In genomic region chr2L:5376442-5376841, dm6 we compare ENCODE assay signal across 3 fruit fly cellular contexts.
TF ChIP-seq lines count a peak whose summit lies in the region.

No protein-coding gene starts in this region.

- TF ChIP-seq CTCF in whole organism, embryonic (GFP tag; optimal IDR thresholded peaks at IDR 0.05; lab: Kevin White, UChicago): no peak

TF ChIP-seq in whole organism, 6 proteins besides CTCF, POLR2A, EP300 and RAD21:
- TF ChIP-seq EcR (GFP tag; optimal IDR thresholded peaks at IDR 0.05; lab: Kevin White, UChicago) (no peak), usp (GFP tag; optimal IDR thresholded peaks at IDR 0.05; lab: Kevin White, UChicago) (no peak), psq (optimal IDR thresholded peaks at IDR 0.05; lab: Kevin White, UChicago) (no peak), Dll (optimal IDR thresholded peaks at IDR 0.05; lab: Kevin White, UChicago) (peak; percentile 22)

TF ChIP-seq in whole organism, embryonic, 481 proteins besides CTCF, POLR2A, EP300 and RAD21 (continues in another document):
- TF ChIP-seq z (GFP tag; IDR thresholded peaks at IDR 0.05; lab: Robert Waterston, UW) (peak; percentile 83), CG6813 (GFP tag; optimal IDR thresholded peaks at IDR 0.05; lab: Kevin White, UChicago) (no peak), Side (GFP tag; optimal IDR thresholded peaks at IDR 0.05; lab: Kevin White, UChicago) (no peak), CG6689 (GFP tag; IDR thresholded peaks at IDR 0.05; lab: Robert Waterston, UW) (no peak), lmd (GFP tag; IDR thresholded peaks at IDR 0.05; lab: Robert Waterston, UW) (no peak), crp (GFP tag; optimal IDR thresholded peaks at IDR 0.05; lab: Kevin White, UChicago) (no peak), lilli (GFP tag; optimal IDR thresholded peaks at IDR 0.05; lab: Kevin White, UChicago) (no peak), oc (tag; optimal IDR thresholded peaks at IDR 0.05; lab: Kevin White, UChicago) (no peak), CG4282 (GFP tag; optimal IDR thresholded peaks at IDR 0.05; lab: Kevin White, UChicago) (no peak), ase (GFP tag; IDR thresholded peaks at IDR 0.05; lab: Robert Waterston, UW) (no peak), CG6791 (GFP tag; IDR thresholded peaks at IDR 0.05; lab: Robert Waterston, UW; ENCODE audit: partially characterized antibody) (no peak), caup (GFP tag; optimal IDR thresholded peaks at IDR 0.05; lab: Kevin White, UChicago; ENCODE audit: severe bottlenecking) (no peak), CG5180 (GFP tag; optimal IDR thresholded peaks at IDR 0.05; lab: Kevin White, UChicago) (no peak), stc (GFP tag; IDR thresholded peaks at IDR 0.05; lab: Robert Waterston, UW) (no peak), Ets97D (GFP tag; optimal IDR thresholded peaks at IDR 0.05; lab: Kevin White, UChicago) (no peak), cad (GFP tag; optimal IDR thresholded peaks at IDR 0.05; lab: Kevin White, UChicago) (no peak), CG13296 (GFP tag; optimal IDR thresholded peaks at IDR 0.05; lab: Kevin White, UChicago) (no peak), CG12391 (tag; optimal IDR thresholded peaks at IDR 0.05; lab: Kevin White, UChicago) (no peak), chinmo (GFP tag; IDR thresholded peaks at IDR 0.05; lab: Robert Waterston, UW; ENCODE audit: partially characterized antibody) (0 out of 4 replicates have a peak, but pooled peaks have one; percentile 46), CG32767 (GFP tag; IDR thresholded peaks at IDR 0.05; lab: Robert Waterston, UW) (no peak), CoRest (tag; optimal IDR thresholded peaks at IDR 0.05; lab: Kevin White, UChicago) (no peak), CG13123 (GFP tag; optimal IDR thresholded peaks at IDR 0.05; lab: Kevin White, UChicago) (no peak), CG9932 (GFP tag; IDR thresholded peaks at IDR 0.05; lab: Robert Waterston, UW) (no peak), gt (GFP tag; IDR thresholded peaks at IDR 0.05; lab: Robert Waterston, UW) (no peak), her (GFP tag; optimal IDR thresholded peaks at IDR 0.05; lab: Kevin White, UChicago) (no peak), CG15696 (tag; optimal IDR thresholded peaks at IDR 0.05; lab: Kevin White, UChicago) (no peak), kni (GFP tag; optimal IDR thresholded peaks at IDR 0.05; lab: Kevin White, UChicago) (no peak), Deaf1 (tag; optimal IDR thresholded peaks at IDR 0.05; lab: Kevin White, UChicago) (peak; percentile 8), CG32772 (GFP tag; IDR thresholded peaks at IDR 0.05; lab: Robert Waterston, UW) (no peak), vfl (GFP tag; optimal IDR thresholded peaks at IDR 0.05; lab: Kevin White, UChicago) (no peak), CG4730 (GFP tag; IDR thresholded peaks at IDR 0.05; lab: Robert Waterston, UW) (no peak), Nf-YB (GFP tag; optimal IDR thresholded peaks at IDR 0.05; lab: Kevin White, UChicago) (peak; percentile 86), pb (GFP tag; optimal IDR thresholded peaks at IDR 0.05; lab: Kevin White, UChicago) (no peak), crc (GFP tag; optimal IDR thresholded peaks at IDR 0.05; lab: Kevin White, UChicago) (no peak), Pdp1 (GFP tag; optimal IDR thresholded peaks at IDR 0.05; lab: Kevin White, UChicago) (no peak), Nf-YC (tag; optimal IDR thresholded peaks at IDR 0.05; lab: Kevin White, UChicago) (peak; percentile 72), MESR4 (GFP tag; optimal IDR thresholded peaks at IDR 0.05; lab: Kevin White, UChicago) (no peak), CG16815 (GFP tag; optimal IDR thresholded peaks at IDR 0.05; lab: Kevin White, UChicago) (no peak), ara (GFP tag; IDR thresholded peaks at IDR 0.05; lab: Robert Waterston, UW) (no peak), CG4404 (GFP tag; IDR thresholded peaks at IDR 0.05; lab: Robert Waterston, UW) (no peak), CG13424 (tag; optimal IDR thresholded peaks at IDR 0.05; lab: Kevin White, UChicago) (no peak), CG10431 (GFP tag; optimal IDR thresholded peaks at IDR 0.05; lab: Kevin White, UChicago) (peak; percentile 2), CG12769 (tag; optimal IDR thresholded peaks at IDR 0.05; lab: Kevin White, UChicago) (peak; percentile 3), en (GFP tag; optimal IDR thresholded peaks at IDR 0.05; lab: Kevin White, UChicago) (no peak), Doc3 (GFP tag; IDR thresholded peaks at IDR 0.05; lab: Robert Waterston, UW; ENCODE audit: partially characterized antibody) (no peak), seq (GFP tag; IDR thresholded peaks at IDR 0.05; lab: Robert Waterston, UW) (no peak)

TF ChIP-seq in whole organism, wandering third instar larva, 38 proteins besides CTCF, POLR2A, EP300 and RAD21:
- TF ChIP-seq Dfd (GFP tag; optimal IDR thresholded peaks at IDR 0.05; lab: Kevin White, UChicago): no peak
- TF ChIP-seq Abd-B (GFP tag; optimal IDR thresholded peaks at IDR 0.05; lab: Kevin White, UChicago): no peak
- TF ChIP-seq dl (GFP tag; optimal IDR thresholded peaks at IDR 0.05; lab: Kevin White, UChicago; ENCODE audit: insufficient read depth in 1 of 2, partially characterized antibody in 2 of 2): peak in 1 of 2 experiments; percentile 28
- TF ChIP-seq GATAd (GFP tag; optimal IDR thresholded peaks at IDR 0.05; lab: Kevin White, UChicago): no peak
- no peak for TF ChIP-seq brk (GFP tag; optimal IDR thresholded peaks at IDR 0.05; lab: Kevin White, UChicago)
- no peak for TF ChIP-seq Sp1 (GFP tag; optimal IDR thresholded peaks at IDR 0.05; lab: Kevin White, UChicago)
- no peak for TF ChIP-seq Jra (GFP tag; optimal IDR thresholded peaks at IDR 0.05; lab: Kevin White, UChicago)
- no peak for TF ChIP-seq CG32264 (GFP tag; optimal IDR thresholded peaks at IDR 0.05; lab: Kevin White, UChicago)
- TF ChIP-seq foxo (GFP tag; optimal IDR thresholded peaks at IDR 0.05; lab: Kevin White, UChicago): no peak
- no peak for TF ChIP-seq Dif (GFP tag; optimal IDR thresholded peaks at IDR 0.05; lab: Kevin White, UChicago; ENCODE audit: partially characterized antibody)
- no peak for TF ChIP-seq br (GFP tag; optimal IDR thresholded peaks at IDR 0.05; lab: Kevin White, UChicago)
- peak; percentile 50 for TF ChIP-seq Vsx2 (GFP tag; optimal IDR thresholded peaks at IDR 0.05; lab: Kevin White, UChicago; ENCODE audit: partially characterized antibody)
- no peak for TF ChIP-seq dsf (GFP tag; optimal IDR thresholded peaks at IDR 0.05; lab: Kevin White, UChicago; ENCODE audit: borderline replicate concordance)
- no peak for TF ChIP-seq HLH106 (tag; optimal IDR thresholded peaks at IDR 0.05; lab: Kevin White, UChicago)
TF ChIP-seq in whole organism, wandering third instar larva: peak in this region for 2.
